Worm (Caenorhabditis elegans) whole organism, dauer: ENCODE measurements around the gene comt-3.

ENCODE experiments used
- unc-62 ChIP-seq: sonication (generic microtip); optimal IDR thresholded peaks from 2 replicates; lab custom pipeline; 2017; ENCODE audit warnings: missing biosample characterization, missing genetic modification reagents, missing genetic modification characterization

Gene comt-3

DNA sequence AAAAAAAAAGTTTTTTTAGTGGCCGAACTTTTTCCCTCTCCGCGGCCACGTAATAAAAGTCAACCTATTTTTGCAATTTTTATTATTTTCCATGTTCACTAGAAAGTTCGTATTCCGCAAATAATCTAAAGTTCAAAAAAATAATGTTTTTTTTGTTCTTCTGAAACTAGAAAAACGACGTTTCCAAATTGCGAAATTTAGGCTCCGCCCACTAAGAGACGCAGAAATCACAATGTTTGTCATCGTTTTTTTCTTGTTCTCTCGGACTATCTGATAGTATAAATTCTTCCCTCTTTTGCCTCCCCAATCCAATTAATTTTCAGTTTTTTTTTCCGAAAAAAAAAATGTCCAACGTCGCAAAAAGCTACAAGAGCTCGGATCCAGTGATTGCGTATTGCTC, at the start of gene comt-3:
comt-3 (plus strand) TSS at position 214 of the 400 bp plus-strand sequence.
- no peak for TF ChIP-seq unc-62 (GFP tag; lab: Kevin White, UChicago)

DNA sequence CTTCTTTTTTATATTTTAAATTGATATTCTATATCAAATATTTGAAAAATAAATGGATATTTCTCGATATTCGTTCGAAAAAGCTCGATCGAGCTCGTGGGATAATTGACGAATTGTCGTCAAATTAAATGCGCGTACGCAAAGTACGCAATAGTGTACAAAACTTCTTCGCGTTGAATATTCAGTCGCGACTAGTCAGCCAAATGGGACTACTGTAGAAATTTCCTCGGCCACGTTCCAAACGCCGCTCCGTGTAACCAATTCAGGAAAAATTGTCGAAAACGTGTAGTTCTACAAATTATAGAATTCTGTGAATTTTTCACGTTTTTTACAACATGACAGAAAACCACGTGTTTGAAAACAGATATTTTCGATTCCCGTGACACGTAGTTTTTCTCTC, 48.9 kb upstream of the comt-3 start:
- TF ChIP-seq unc-62 (GFP tag; lab: Kevin White, UChicago) = no peak

- TF ChIP-seq unc-62 (GFP tag; lab: Kevin White, UChicago) = no peak
Measured at ce11 chrV:2011777-2012176, 45.6 kb upstream of the comt-3 start, which contains the start of gene F59A7.7. Gene F59A7.7 (plus strand): TSS chrV:2012077.

DNA sequence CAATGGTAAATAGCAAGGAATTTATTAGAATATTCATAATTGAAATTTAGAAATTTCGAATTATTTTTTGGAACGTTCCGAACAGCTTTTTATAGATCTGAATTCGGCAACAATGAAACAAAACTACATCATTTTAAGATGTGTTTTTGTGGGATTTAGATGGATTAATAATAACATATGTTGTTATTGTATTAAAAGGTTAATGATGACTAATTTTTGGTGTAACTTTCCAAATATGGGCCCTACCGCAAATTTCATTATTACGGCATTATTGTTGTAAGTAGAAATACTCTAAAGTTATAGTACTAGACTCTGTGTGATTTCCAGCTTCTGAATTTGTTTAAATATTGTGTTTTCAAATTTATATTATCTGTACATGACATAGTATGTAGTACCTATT, 43.5 kb upstream of the comt-3 start, which contains the start of gene F59A7.11:
F59A7.11 (minus strand) TSS at position 101 of the 400 bp plus-strand sequence.
- TF ChIP-seq unc-62 (GFP tag; lab: Kevin White, UChicago) = no peak

- no peak for TF ChIP-seq unc-62 (GFP tag; lab: Kevin White, UChicago)
Measured at ce11 chrV:2016428-2016827, 40.9 kb upstream of the comt-3 start, which contains the start of gene F59A7.2. Gene F59A7.2 (minus strand): TSS chrV:2016528.

ce11 chrV:2018689-2019088, 38.6 kb upstream of the comt-3 start, which contains the start of gene F59A7.14:
Gene F59A7.14 (plus strand): TSS chrV:2018989.
- TF ChIP-seq unc-62 (GFP tag; lab: Kevin White, UChicago) = no peak

DNA sequence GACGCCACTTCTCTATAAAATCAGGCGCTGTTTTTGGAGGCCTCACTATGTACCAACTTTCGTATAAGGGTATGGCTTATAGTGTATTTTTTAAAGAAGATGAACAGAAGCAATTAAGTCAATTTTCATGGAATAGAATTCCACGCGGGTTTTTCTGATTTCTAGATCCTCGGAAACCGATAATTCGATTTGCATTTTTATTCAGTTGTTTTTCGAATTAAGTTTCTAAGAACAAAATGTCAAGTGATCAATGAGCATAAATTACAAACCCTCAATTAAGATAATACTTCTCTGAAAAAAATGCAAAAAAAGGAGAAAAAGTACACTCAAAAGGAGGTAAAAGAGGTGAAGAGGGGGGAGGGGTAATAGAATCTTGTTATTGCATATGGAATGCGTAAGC, 36.1 kb upstream of the comt-3 start:
- TF ChIP-seq unc-62 (GFP tag; lab: Kevin White, UChicago) = no peak

DNA sequence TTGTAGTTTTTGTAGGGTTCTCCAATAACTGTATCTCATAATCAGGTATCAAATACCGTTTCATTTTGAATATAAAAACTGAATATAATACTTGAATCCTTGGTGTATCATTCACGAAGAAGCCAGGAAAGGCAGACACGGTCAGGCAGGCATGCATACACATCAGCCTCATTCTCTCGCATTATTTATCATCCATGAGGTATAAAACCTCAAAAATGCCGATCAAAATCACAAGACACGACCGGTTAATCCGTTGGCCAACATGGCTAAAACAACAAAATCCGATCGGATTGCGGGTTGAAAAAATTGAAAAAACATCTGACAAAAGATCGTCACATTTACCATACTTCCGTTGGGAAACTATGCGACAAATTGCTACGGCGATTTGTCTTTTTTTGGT, 35.0 kb upstream of the comt-3 start, which contains the start of gene F59A7.5:
F59A7.5 (plus strand) TSS at position 301 of the 400 bp plus-strand sequence.
- no peak for TF ChIP-seq unc-62 (GFP tag; lab: Kevin White, UChicago)

DNA sequence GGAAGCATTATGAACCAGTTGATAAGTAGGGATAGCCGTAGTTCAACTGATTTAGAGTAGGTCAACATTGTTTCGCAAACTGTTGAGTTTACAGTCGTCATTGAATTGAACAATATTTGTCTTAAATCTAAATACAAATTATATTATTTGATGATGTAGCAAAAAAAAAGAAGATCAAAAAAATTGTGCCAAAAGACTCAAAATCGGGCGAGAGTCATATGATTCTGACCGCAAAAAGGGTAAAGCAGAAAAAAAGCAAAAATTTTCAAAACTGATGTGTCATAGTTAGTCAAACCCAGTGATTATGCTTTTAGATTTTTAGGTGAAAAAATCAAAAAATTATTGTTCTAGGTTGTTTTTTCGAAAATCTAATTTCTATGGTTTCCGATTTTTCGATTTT, 29.6 kb upstream of the comt-3 start, which contains the start of gene srab-13:
srab-13 (minus strand) TSS at position 101 of the 400 bp plus-strand sequence.
- TF ChIP-seq unc-62 (GFP tag; lab: Kevin White, UChicago) = no peak

ce11 chrV:2029877-2030276, 27.5 kb upstream of the comt-3 start, which contains the start of gene F59A7.12:
Gene F59A7.12 (plus strand): TSS chrV:2030177.
- TF ChIP-seq unc-62 (GFP tag; lab: Kevin White, UChicago) = no peak

DNA sequence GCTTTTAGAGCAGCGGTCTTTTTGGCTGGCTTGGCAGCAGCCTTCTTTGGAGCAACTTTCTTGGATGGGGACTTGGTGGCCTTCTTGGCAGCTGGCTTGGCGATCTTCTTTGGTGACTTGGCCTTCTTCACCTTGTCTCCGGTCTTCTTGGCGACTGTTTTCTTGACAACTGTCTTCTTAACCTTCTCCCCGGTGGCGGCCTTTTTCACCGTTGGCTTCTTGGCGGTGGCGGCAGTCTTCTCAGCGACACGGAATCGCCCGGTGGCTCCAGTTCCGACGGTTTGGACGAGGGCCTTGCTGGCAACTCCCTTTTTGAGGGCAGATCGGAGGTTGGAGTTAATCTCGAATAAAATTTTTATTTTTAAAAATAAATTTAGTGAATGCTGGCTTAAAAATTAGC, 26.7 kb upstream of the comt-3 start:
- no peak for TF ChIP-seq unc-62 (GFP tag; lab: Kevin White, UChicago)

DNA sequence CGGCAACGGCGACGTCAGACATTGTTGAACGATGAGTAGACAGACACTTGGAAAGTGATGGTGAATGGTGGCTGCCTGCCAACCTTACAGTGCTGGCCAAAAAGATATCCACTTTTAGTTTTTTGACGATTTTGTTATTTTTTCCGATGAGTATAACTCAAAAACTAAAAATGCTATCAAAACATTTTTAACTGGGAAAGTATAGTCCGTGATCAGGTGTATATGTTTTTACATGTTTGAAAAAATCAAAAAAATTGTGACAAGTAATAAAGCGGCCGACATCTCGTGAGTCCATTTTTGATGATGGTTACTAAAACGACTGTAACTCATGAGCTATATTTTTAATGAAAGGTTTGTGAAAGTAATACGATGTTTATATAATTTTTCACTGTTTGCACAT, 25.9 kb upstream of the comt-3 start, which contains the start of gene hil-6:
hil-6 (minus strand) TSS at position 101 of the 400 bp plus-strand sequence.
- no peak for TF ChIP-seq unc-62 (GFP tag; lab: Kevin White, UChicago)

- no peak for TF ChIP-seq unc-62 (GFP tag; lab: Kevin White, UChicago)
Measured at ce11 chrV:2035545-2035944, 21.8 kb upstream of the comt-3 start, which contains the start of gene srab-23. Gene srab-23 (minus strand): TSS chrV:2035645.

DNA sequence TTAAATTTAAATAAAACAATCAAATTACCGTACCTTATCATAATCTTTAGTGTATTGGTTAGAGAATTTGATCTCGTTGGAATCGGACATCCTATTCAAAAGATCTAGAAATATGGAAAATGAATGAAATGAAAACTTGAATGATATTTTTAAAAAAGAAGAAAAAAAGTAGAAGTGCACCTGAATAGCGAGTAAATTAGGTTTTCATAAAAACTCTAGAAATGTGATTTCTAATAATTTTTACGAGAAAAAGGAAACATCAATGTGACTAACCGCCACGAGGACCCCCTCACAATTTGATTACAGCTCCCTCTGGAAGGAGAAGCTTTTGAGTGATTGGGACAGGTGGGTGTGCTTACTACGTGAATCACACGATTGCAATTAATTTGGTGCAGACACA, 11.4 kb upstream of the comt-3 start, which contains the start of gene Y40B10A.5:
Y40B10A.5 (minus strand) TSS at position 101 of the 400 bp plus-strand sequence.
- no peak for TF ChIP-seq unc-62 (GFP tag; lab: Kevin White, UChicago)

DNA sequence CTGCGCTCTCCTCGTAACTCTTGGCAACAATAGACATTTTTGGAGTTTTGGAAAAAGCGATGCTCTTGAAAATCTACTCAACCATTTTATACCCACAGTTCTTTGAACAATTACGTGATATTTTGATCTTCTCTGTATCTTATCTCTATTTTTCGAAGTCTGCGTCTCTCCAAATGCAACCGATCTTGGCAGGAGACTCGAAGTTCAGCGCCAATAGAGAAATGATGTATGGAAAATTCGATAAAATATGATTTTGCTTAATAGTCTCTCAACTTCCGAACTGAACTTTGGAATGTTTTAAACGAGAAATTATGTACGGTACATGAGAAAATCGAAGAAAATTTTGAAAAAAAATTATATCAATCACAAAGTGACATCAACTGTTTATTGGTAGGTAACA, 7.2 kb upstream of the comt-3 start, which contains the start of gene comt-4:
comt-4 (minus strand) TSS at position 50 of the 400 bp plus-strand sequence.
- no peak for TF ChIP-seq unc-62 (GFP tag; lab: Kevin White, UChicago)

- no peak for TF ChIP-seq unc-62 (GFP tag; lab: Kevin White, UChicago)
Measured at ce11 chrV:2050790-2051189, 6.5 kb upstream of the comt-3 start.

- no peak for TF ChIP-seq unc-62 (GFP tag; lab: Kevin White, UChicago)
Measured at ce11 chrV:2051507-2051906, 5.8 kb upstream of the comt-3 start, which contains the start of gene Y40B10A.11. Gene Y40B10A.11 (minus strand): TSS chrV:2051607.
